Fruit fly (Drosophila melanogaster) whole organism, pupa: ENCODE results near the gene Cpr65Aw.
"Not testable (repeated sequence)": the region's sequence is repeated elsewhere in the genome, so short reads cannot be mapped to it uniquely, and the experiment has no call there.

Source experiments
- CG10348 ChIP-seq: fragments of 200-800 bp; sonication (Bioruptor generic); IDR thresholded peaks from 2 replicates; pipeline ENCODE4 v1.3.6; 2022; ENCODE audit warnings: missing biosample characterization, missing genetic modification characterization
- CG12605 ChIP-seq: fragments of 200-800 bp; sonication (Bioruptor generic); IDR thresholded peaks from 2 replicates; pipeline ENCODE4 v1.3.6; 2022; ENCODE audit warnings: missing biosample characterization, missing genetic modification characterization
- CG13204 ChIP-seq: fragments of 200-800 bp; sonication (Bioruptor generic); optimal IDR thresholded peaks from 2 replicates; lab custom pipeline; 2018; ENCODE audit warnings: missing biosample characterization, mild to moderate bottlenecking, missing genetic modification characterization, moderate library complexity
- CG14655 ChIP-seq: fragments of 200-800 bp; sonication (Bioruptor generic); optimal IDR thresholded peaks from 3 replicates; lab custom pipeline; 2017; ENCODE audit warnings: mild to moderate bottlenecking, missing biosample characterization, missing genetic modification reagents, missing genetic modification characterization
- CG15710 ChIP-seq: fragments of 200-800 bp; sonication (Bioruptor generic); optimal IDR thresholded peaks from 2 replicates; lab custom pipeline; 2018; ENCODE audit warnings: missing biosample characterization, mild to moderate bottlenecking, missing genetic modification characterization, moderate library complexity
- CG17806 ChIP-seq: fragments of 200-800 bp; sonication (Bioruptor generic); optimal IDR thresholded peaks from 2 replicates; lab custom pipeline; 2018; ENCODE audit warnings: missing biosample characterization, mild to moderate bottlenecking, missing genetic modification characterization, moderate library complexity
- CG32121 ChIP-seq: fragments of 200-800 bp; sonication (Bioruptor generic); IDR thresholded peaks from 2 replicates; pipeline ENCODE4 v1.3.6; 2022; ENCODE audit warnings: missing biosample characterization, missing genetic modification characterization
- CG34367 ChIP-seq: fragments of 200-800 bp; sonication (Bioruptor generic); optimal IDR thresholded peaks from 2 replicates; lab custom pipeline; 2018; ENCODE audit warnings: missing biosample characterization, mild to moderate bottlenecking, missing genetic modification characterization
- CG4496 ChIP-seq: fragments of 200-800 bp; sonication (Bioruptor generic); IDR thresholded peaks from 3 replicates; pipeline ENCODE4 v1.3.6; 2022; ENCODE audit warnings: missing biosample characterization, missing genetic modification characterization
- CG8159 ChIP-seq: fragments of 200-800 bp; sonication (Bioruptor generic); optimal IDR thresholded peaks from 3 replicates; lab custom pipeline; 2018; ENCODE audit warnings: missing biosample characterization, mild to moderate bottlenecking, missing genetic modification characterization, moderate library complexity
- CG8301 ChIP-seq: fragments of 200-800 bp; sonication (Bioruptor generic); optimal IDR thresholded peaks from 2 replicates; lab custom pipeline; 2018; ENCODE audit warnings: missing biosample characterization, mild to moderate bottlenecking, missing genetic modification characterization
- CG9948 ChIP-seq: fragments of 200-800 bp; sonication (Bioruptor generic); optimal IDR thresholded peaks from 2 replicates; lab custom pipeline; 2018; ENCODE audit warnings: missing biosample characterization, mild to moderate bottlenecking, missing genetic modification characterization, moderate library complexity
- D1 ChIP-seq: fragments of 200-800 bp; sonication (Bioruptor generic); optimal IDR thresholded peaks from 2 replicates; lab custom pipeline; 2018; ENCODE audit warnings: missing biosample characterization, mild to moderate bottlenecking, missing genetic modification characterization, moderate library complexity
- EcR ChIP-seq: fragments of 200-800 bp; sonication (Bioruptor generic); optimal IDR thresholded peaks from 3 replicates; lab custom pipeline; 2019; ENCODE audit warnings: missing biosample characterization, missing genetic modification characterization, mild to moderate bottlenecking, moderate library complexity, missing genetic modification reagents
- Ets98B ChIP-seq: fragments of 200-800 bp; sonication (Bioruptor generic); IDR thresholded peaks from 2 replicates; pipeline ENCODE4 v1.3.6; 2022; ENCODE audit warnings: missing biosample characterization, missing genetic modification characterization
- Pif1A ChIP-seq: fragments of 200-800 bp; sonication (Bioruptor generic); optimal IDR thresholded peaks from 3 replicates; lab custom pipeline; 2016; ENCODE audit warnings: missing biosample characterization, missing genetic modification characterization
- Pif1B ChIP-seq: fragments of 200-800 bp; sonication (Bioruptor generic); optimal IDR thresholded peaks from 3 replicates; lab custom pipeline; 2016; ENCODE audit warnings: missing biosample characterization, missing genetic modification characterization
- Snoo ChIP-seq: fragments of 200-800 bp; sonication (Bioruptor generic); optimal IDR thresholded peaks from 3 replicates; lab custom pipeline; 2017; ENCODE audit warnings: missing biosample characterization, mild to moderate bottlenecking, missing genetic modification characterization, inconsistent platforms
- fd96Ca ChIP-seq: fragments of 200-800 bp; sonication (Bioruptor generic); IDR thresholded peaks from 3 replicates; pipeline ENCODE4 v1.3.6; 2022; ENCODE audit warnings: missing biosample characterization, missing genetic modification characterization
- gl ChIP-seq: fragments of 200-800 bp; sonication (Bioruptor generic); optimal IDR thresholded peaks from 2 replicates; lab custom pipeline; 2018; ENCODE audit warnings: missing biosample characterization, mild to moderate bottlenecking, missing genetic modification characterization
- rn ChIP-seq: fragments of 200-800 bp; sonication (Bioruptor generic); IDR thresholded peaks from 2 replicates; pipeline ENCODE4 v1.3.6; 2022; ENCODE audit warnings: missing biosample characterization, missing genetic modification characterization

Gene Cpr65Aw

DNA sequence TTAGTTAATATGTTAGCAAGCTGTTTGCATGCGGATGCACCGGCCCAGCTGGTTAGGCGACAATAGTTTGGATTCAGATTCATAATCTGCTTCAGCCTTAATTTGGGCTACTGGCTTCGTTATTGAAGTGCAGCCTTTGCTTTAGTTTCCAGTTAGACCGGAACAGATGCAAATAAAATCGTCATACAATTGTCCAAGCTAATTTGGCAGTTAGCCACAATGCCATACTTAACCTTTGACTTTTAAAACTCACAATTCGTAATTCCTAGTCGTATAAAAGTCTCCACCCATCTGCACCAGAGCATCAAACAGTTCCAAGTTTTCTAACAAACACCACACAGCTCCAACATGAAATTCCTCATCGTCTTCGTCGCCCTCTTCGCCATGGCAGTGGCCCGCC lies 4.2 kb upstream of the Cpr65Aw start, which contains the start of gene Lcp65Ab2:
Lcp65Ab2 (plus strand) TSS at position 301 of the 400 bp plus-strand sequence.
- not testable (repeated sequence) for TF ChIP-seq CG13204 (GFP tag; lab: Kevin White, UChicago); CG8301; CG4496 (GFP tag; lab: Robert Waterston, UW)

DNA sequence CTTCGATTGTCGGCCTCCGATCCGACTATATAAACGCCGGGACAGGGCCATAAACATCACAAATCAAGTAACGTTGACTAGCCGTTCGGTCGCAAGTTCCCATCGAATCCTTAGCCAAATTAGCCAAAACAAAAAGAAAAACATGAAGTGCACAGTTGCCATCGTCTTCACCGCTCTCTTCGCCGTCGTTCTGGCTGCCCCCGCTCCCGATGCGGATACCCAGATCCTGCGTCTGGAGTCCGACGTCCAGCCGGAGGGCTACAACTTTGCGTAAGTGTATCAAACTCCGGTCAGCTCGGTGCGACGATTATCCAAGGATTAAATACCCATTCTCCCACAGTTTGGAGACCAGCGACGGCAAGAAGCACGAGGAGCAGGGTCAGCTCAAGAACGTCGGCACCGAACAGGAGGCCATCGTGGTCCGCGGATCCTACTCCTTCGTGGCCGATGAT lies 2.6 kb upstream of the Cpr65Aw start, which contains the start of gene Lcp65Ac:
Lcp65Ac (plus strand) TSS at position 51 of the 452 bp plus-strand sequence.
- no peak for TF ChIP-seq Pif1B (GFP tag; lab: Kevin White, UChicago)
- no peak for TF ChIP-seq CG32121 (GFP tag; lab: Robert Waterston, UW)
- no peak for TF ChIP-seq Pif1A (GFP tag; lab: Kevin White, UChicago)
- no peak for TF ChIP-seq CG8301
- no peak for TF ChIP-seq D1
- TF ChIP-seq rn (GFP tag; lab: Robert Waterston, UW): no peak
- TF ChIP-seq EcR (GFP tag; lab: Kevin White, UChicago): no peak

DNA sequence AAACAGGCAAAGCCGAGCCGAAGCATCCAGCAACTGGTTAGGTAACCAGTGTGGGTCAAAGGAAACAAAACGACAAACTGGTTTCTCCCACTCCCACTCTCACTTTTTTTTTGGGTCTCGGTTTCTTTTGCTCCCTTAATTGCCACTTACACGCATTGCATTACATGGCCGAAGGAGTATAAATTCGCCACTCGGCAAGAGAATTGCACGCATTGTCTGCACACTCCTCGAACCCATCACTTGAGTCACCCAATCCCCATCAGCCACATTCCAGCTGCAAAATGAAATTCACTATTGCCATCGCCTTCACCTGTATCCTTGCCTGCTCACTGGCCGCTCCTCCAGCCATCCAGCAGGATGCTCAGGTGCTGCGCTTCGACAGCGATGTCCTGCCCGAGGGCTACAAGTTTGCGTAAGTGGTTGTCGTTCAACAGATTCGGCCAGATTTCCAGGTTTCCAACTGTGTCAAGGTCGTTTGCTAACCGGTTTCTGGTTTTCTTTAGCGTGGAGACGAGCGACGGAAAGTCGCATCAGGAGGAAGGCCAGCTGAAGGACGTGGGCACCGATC lies 1.1 kb upstream of the Cpr65Aw start, which contains the start of gene Lcp65Ad:
Lcp65Ad (plus strand) TSS at position 208 of the 568 bp plus-strand sequence.
- TF ChIP-seq EcR (GFP tag; lab: Kevin White, UChicago) (peak; percentile 36), Snoo (tag; lab: Kevin White, UChicago) (no peak), CG12605 (no peak)

DNA sequence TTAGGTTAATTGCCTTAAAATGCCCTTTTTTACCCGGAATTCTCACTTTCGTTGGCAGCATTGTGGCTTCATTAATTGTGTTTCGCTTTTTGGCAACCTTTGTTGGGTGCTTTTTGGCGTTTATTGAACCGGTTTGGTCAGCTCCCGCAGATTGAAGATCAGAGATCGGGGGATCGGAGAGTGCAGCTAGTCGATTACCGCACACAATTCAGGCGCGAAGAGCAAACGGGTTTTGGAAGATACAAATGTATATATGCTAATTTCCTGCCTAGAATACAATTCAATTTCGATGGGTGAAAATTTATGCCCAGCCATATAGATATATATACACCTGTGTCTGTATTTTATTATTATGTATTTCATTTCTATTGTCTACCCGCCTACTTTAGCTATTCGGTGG lies 675 bp downstream of the Cpr65Aw start:
- TF ChIP-seq CG34367 (tag; lab: Kevin White, UChicago) (no peak), EcR (GFP tag; lab: Kevin White, UChicago) (peak; percentile 59)

DNA sequence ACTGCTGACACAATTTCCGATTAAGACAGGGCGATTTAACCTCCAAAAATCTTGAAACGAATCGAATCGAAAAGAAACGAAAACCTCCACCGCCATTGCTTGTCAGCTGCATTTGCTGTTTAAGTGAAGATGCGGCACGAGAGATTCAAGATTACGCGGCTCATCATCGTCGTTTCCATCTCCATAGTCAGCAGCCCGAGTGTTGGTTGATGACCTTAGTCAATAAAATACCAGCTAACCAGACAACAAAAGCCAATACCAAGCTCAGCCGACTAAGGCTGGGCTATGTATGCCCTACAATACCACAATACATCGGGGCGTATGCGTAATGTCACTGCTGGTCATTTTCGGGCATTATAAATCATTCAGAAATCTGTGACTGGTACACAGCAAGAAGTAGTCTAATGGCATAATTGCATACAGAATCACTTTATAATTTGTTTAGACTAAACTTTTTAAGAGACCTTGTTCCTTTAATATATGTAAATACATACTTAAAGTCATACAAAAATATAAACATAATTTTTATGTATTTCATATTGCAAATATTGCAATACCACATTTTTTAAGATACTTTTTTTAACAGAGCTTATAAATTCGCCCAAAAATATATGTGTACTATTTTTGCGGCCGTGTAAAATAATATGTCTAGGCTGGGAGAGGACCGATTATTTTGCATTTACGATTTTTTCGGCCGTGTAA lies 1.3 kb downstream of the Cpr65Aw start:
- TF ChIP-seq Pif1B (GFP tag; lab: Kevin White, UChicago) (no peak), CG8159 (peak; percentile 8), EcR (GFP tag; lab: Kevin White, UChicago) (peak; percentile 69)

DNA sequence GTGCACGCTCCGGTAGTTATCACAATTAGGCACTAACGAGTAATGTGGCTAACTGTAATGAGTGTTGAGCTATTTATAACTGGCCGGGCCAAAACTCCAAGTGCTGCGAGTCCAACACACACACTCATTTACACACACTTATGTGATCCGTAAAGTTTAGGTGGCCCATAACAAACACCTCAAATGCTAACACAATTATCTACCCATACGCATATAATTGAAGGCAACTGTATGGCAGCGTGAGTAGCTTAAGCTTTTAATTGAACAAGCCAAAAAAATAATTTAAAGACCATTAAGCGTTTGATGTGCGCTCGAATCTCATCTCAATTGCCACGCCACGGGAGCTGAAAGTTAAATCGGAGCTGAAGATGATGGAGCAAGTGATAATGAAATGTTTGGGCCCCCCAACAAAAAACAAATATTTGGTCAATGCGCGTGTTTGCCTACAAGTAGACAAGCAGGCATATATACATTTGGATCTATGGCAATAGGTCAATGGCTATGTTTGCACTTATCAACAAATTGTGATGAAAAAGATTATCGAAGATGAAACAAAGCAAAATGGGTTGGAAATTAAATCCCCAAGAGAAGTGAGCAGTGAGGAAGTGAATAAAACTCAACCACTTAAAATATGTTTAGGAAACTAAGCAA lies 2.2 kb downstream of the Cpr65Aw start, which contains the start of gene Cpr65Av:
Cpr65Av (minus strand) TSS at position 51 of the 651 bp plus-strand sequence.
- TF ChIP-seq CG13204 (GFP tag; lab: Kevin White, UChicago): no peak

DNA sequence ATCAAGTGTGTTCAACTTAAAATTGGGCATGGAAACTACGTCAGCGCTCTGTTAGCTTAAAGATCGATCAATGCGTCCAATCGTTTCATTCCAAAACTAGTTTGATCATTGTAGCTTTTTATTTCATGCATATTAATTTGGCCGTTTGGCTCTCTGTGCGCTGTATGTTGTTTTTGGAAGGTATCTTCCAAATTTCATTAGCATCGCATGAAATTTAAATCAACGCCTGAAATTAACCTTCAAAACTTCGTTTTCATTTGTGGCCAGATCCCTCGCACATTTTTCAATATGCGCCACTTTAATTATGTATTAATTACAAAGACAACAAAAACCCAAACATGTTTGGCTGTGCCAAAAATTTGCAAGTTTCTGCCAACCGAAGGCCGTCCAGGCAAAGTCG lies 3.6 kb downstream of the Cpr65Aw start:
- TF ChIP-seq CG4496 (GFP tag; lab: Robert Waterston, UW): no peak
- no peak for TF ChIP-seq Ets98B (GFP tag; lab: Robert Waterston, UW)
- no peak for TF ChIP-seq CG9948 (tag; lab: Kevin White, UChicago)
- no peak for TF ChIP-seq Pif1A (GFP tag; lab: Kevin White, UChicago)
- no peak for TF ChIP-seq Pif1B (GFP tag; lab: Kevin White, UChicago)
- TF ChIP-seq CG13204 (GFP tag; lab: Kevin White, UChicago): no peak
- no peak for TF ChIP-seq gl (tag; lab: Kevin White, UChicago)
- TF ChIP-seq CG10348 (GFP tag; lab: Robert Waterston, UW): no peak
- no peak for TF ChIP-seq CG8159
- no peak for TF ChIP-seq CG15710 (tag; lab: Kevin White, UChicago)
- TF ChIP-seq CG12605: no peak
- no peak for TF ChIP-seq CG17806
- no peak for TF ChIP-seq fd96Ca (GFP tag; lab: Robert Waterston, UW)
- no peak for TF ChIP-seq CG32121 (GFP tag; lab: Robert Waterston, UW)
- no peak for TF ChIP-seq EcR (GFP tag; lab: Kevin White, UChicago)
- no peak for TF ChIP-seq CG34367 (tag; lab: Kevin White, UChicago)
- no peak for TF ChIP-seq Snoo (tag; lab: Kevin White, UChicago)
- TF ChIP-seq D1: no peak
- no peak for TF ChIP-seq rn (GFP tag; lab: Robert Waterston, UW)
- no peak for TF ChIP-seq CG14655
- TF ChIP-seq, all 21 proteins: peak for 0
